Worm (Caenorhabditis elegans) whole organism, young adult: ENCODE measurements around the gene C04E6.13.

Source experiments
- C17E4.6 ChIP-seq: fragments of 200-800 bp; sonication (Bioruptor generic); IDR thresholded peaks from 2 replicates; pipeline ENCODE4 v1.3.6; 2022; ENCODE audit warnings: missing genetic modification reagents, missing genetic modification characterization, missing compliant biosample characterization
- D2030.7 ChIP-seq: fragments of 200-800 bp; sonication (Bioruptor generic); IDR thresholded peaks from 2 replicates; pipeline ENCODE4 v1.3.6; 2022; ENCODE audit warnings: missing genetic modification reagents, missing genetic modification characterization, missing compliant biosample characterization
- F22D6.2 ChIP-seq: sonication (generic microtip); optimal IDR thresholded peaks from 2 replicates; lab custom pipeline; 2016; ENCODE audit warnings: mild to moderate bottlenecking, missing genetic modification characterization, missing compliant biosample characterization
- F49E8.2 ChIP-seq: sonication (generic microtip); optimal IDR thresholded peaks from 3 replicates; lab custom pipeline; 2017; ENCODE audit warnings: missing genetic modification characterization, mild to moderate bottlenecking, missing compliant biosample characterization, antibody characterized with exemption, moderate library complexity; ENCODE audit not compliant: insufficient read depth
- T07F8.4 ChIP-seq: sonication (generic microtip); optimal IDR thresholded peaks from 2 replicates; lab custom pipeline; 2016; ENCODE audit warnings: mild to moderate bottlenecking, missing genetic modification characterization, moderate library complexity, missing compliant biosample characterization
- Y56A3A.18 ChIP-seq: fragments of 200-800 bp; sonication (Bioruptor generic); IDR thresholded peaks from 2 replicates; pipeline ENCODE4 v1.3.6; 2022; ENCODE audit warnings: missing genetic modification reagents, missing genetic modification characterization, missing compliant biosample characterization
- ZK185.1 ChIP-seq: sonication (generic microtip); optimal IDR thresholded peaks from 2 replicates; lab custom pipeline; 2016; ENCODE audit warnings: mild to moderate bottlenecking, missing genetic modification characterization, missing compliant biosample characterization; ENCODE audit not compliant: poor library complexity, severe bottlenecking
- aptf-2 ChIP-seq: fragments of 200-800 bp; sonication (Bioruptor generic); conservative IDR thresholded peaks from 2 replicates; pipeline ENCODE4 v1.3.6; 2022; ENCODE audit warnings: missing genetic modification reagents, missing genetic modification characterization, missing compliant biosample characterization
- aptf-3 ChIP-seq: fragments of 200-800 bp; sonication (Bioruptor generic); IDR thresholded peaks from 2 replicates; pipeline ENCODE4 v1.3.6; 2022; ENCODE audit warnings: missing genetic modification characterization, missing compliant biosample characterization
- attf-3 ChIP-seq: fragments of 200-800 bp; sonication (Bioruptor generic); conservative IDR thresholded peaks from 2 replicates; pipeline ENCODE4 v1.3.6; 2022; ENCODE audit warnings: missing genetic modification reagents, missing genetic modification characterization, missing compliant biosample characterization
- cebp-1 ChIP-seq, 2 experiments: fragments of 200-800 bp in 1 of 2; sonication (Bioruptor generic) in 1 of 2; sonication (generic microtip) in 1 of 2; IDR thresholded peaks in 1 of 2; optimal IDR thresholded peaks in 1 of 2; 2 replicates each; pipeline versions ENCODE4 v1.3.6 to Lab custom; 2017 to 2022; ENCODE audit warnings: missing compliant biosample characterization in 2 of 2, missing genetic modification characterization in 2 of 2, mild to moderate bottlenecking in 1 of 2, missing genetic modification reagents in 1 of 2, moderate library complexity in 1 of 2
- ceh-79 ChIP-seq: sonication (generic microtip); optimal IDR thresholded peaks from 2 replicates; lab custom pipeline; 2017; ENCODE audit warnings: mild to moderate bottlenecking, missing genetic modification characterization, missing compliant biosample characterization
- chd-7 ChIP-seq: sonication (generic microtip); optimal IDR thresholded peaks from 2 replicates; lab custom pipeline; 2016; ENCODE audit warnings: mild to moderate bottlenecking, missing genetic modification characterization, moderate library complexity, missing compliant biosample characterization
- die-1 ChIP-seq: sonication (generic microtip); optimal IDR thresholded peaks from 2 replicates; lab custom pipeline; 2016; ENCODE audit warnings: missing genotype, mild to moderate bottlenecking, missing genetic modification characterization, missing compliant biosample characterization
- dpff-1 ChIP-seq: sonication (generic microtip); optimal IDR thresholded peaks from 2 replicates; lab custom pipeline; 2017; ENCODE audit warnings: mild to moderate bottlenecking, missing genetic modification characterization, missing compliant biosample characterization
- dpl-1 ChIP-seq: fragments of 150-350 bp; optimal IDR thresholded peaks from 2 replicates; lab custom pipeline; 2014; ENCODE audit warnings: missing biosample characterization, missing genetic modification reagents, missing genetic modification characterization
- efl-1 ChIP-seq: fragments of 150-350 bp; optimal IDR thresholded peaks from 2 replicates; lab custom pipeline; 2014; ENCODE audit warnings: missing biosample characterization, missing genetic modification reagents, missing genetic modification characterization
- gei-17 ChIP-seq: fragments of 200-800 bp; sonication (Bioruptor generic); optimal IDR thresholded peaks from 2 replicates; lab custom pipeline; 2018; ENCODE audit warnings: mild to moderate bottlenecking, missing genetic modification characterization, missing compliant biosample characterization
- hmg-1.2 ChIP-seq: fragments of 200-800 bp; sonication (Bioruptor generic); IDR thresholded peaks from 2 replicates; pipeline ENCODE4 v1.3.6; 2022; ENCODE audit warnings: missing genetic modification reagents, missing genetic modification characterization, missing compliant biosample characterization
- hrde-1 ChIP-seq: sonication (generic microtip); optimal IDR thresholded peaks from 2 replicates; lab custom pipeline; 2016; ENCODE audit warnings: missing genetic modification characterization, mild to moderate bottlenecking, missing compliant biosample characterization, moderate library complexity, missing genotype, missing genetic modification reagents, borderline replicate concordance
- hsf-1 ChIP-seq: fragments of 200-800 bp; sonication (Bioruptor generic); IDR thresholded peaks from 2 replicates; pipeline ENCODE4 v1.3.6; 2022; ENCODE audit warnings: missing genetic modification reagents, missing genetic modification characterization, missing compliant biosample characterization
- let-607 ChIP-seq, 2 experiments: fragments of 200-800 bp in 1 of 2; sonication (Bioruptor generic) in 1 of 2; sonication (generic microtip) in 1 of 2; optimal IDR thresholded peaks; 2 replicates each; lab custom pipeline; 2016 to 2018; ENCODE audit warnings: mild to moderate bottlenecking in 2 of 2, missing compliant biosample characterization in 2 of 2, missing genetic modification characterization in 2 of 2, moderate library complexity in 2 of 2, missing genotype in 1 of 2
- lin-35 ChIP-seq, 3 experiments: fragments of 150-350 bp in 2 of 3; sonication (generic microtip) in 1 of 3; optimal IDR thresholded peaks; 2 replicates each; lab custom pipeline; 2014 to 2018; ENCODE audit warnings: missing biosample characterization in 3 of 3, missing genetic modification characterization in 3 of 3, missing genetic modification reagents in 3 of 3
- lin-54 ChIP-seq: fragments of 200-800 bp; sonication (Bioruptor generic); optimal IDR thresholded peaks from 2 replicates; lab custom pipeline; 2018; ENCODE audit warnings: mild to moderate bottlenecking, missing genetic modification characterization, missing compliant biosample characterization
- lsy-27 ChIP-seq: sonication (generic microtip); optimal IDR thresholded peaks from 2 replicates; lab custom pipeline; 2017; ENCODE audit warnings: missing genetic modification characterization, mild to moderate bottlenecking, missing compliant biosample characterization, antibody characterized with exemption, missing genotype, borderline replicate concordance; ENCODE audit not compliant: insufficient read depth
- madf-6 ChIP-seq: fragments of 200-800 bp; sonication (Bioruptor generic); IDR thresholded peaks from 2 replicates; pipeline ENCODE4 v1.3.6; 2022; ENCODE audit warnings: missing genetic modification reagents, missing genetic modification characterization, missing compliant biosample characterization
- madf-8 ChIP-seq: fragments of 200-800 bp; sonication (Bioruptor generic); conservative IDR thresholded peaks from 2 replicates; pipeline ENCODE4 v1.3.6; 2022; ENCODE audit warnings: missing genetic modification reagents, missing genetic modification characterization, missing compliant biosample characterization
- mel-28 ChIP-seq: sonication (generic microtip); optimal IDR thresholded peaks from 2 replicates; lab custom pipeline; 2016; ENCODE audit warnings: borderline replicate concordance, mild to moderate bottlenecking, missing genetic modification characterization, missing compliant biosample characterization
- nfya-2 ChIP-seq: fragments of 200-800 bp; sonication (Bioruptor generic); IDR thresholded peaks from 2 replicates; pipeline ENCODE4 v1.3.6; 2022; ENCODE audit warnings: missing genetic modification reagents, missing genetic modification characterization, missing compliant biosample characterization
- nhr-120 ChIP-seq: fragments of 200-800 bp; sonication (Bioruptor generic); IDR thresholded peaks from 2 replicates; pipeline ENCODE4 v1.3.6; 2022; ENCODE audit warnings: missing genetic modification characterization, missing compliant biosample characterization
- nhr-27 ChIP-seq: fragments of 200-800 bp; sonication (Bioruptor generic); optimal IDR thresholded peaks from 2 replicates; lab custom pipeline; 2018; ENCODE audit warnings: mild to moderate bottlenecking, missing genetic modification characterization, moderate library complexity, missing compliant biosample characterization
- nhr-80 ChIP-seq: sonication (generic microtip); optimal IDR thresholded peaks from 2 replicates; lab custom pipeline; 2016; ENCODE audit warnings: missing genetic modification characterization, missing compliant biosample characterization
- nhr-90 ChIP-seq: sonication (generic microtip); optimal IDR thresholded peaks from 2 replicates; lab custom pipeline; 2016; ENCODE audit warnings: missing genotype, mild to moderate bottlenecking, missing genetic modification characterization, missing compliant biosample characterization
- pbrm-1 ChIP-seq: fragments of 200-800 bp; sonication (Bioruptor generic); IDR thresholded peaks from 2 replicates; pipeline ENCODE4 v1.3.6; 2022; ENCODE audit warnings: missing genetic modification reagents, missing genetic modification characterization, missing compliant biosample characterization
- pha-4 ChIP-seq: fragments of 150-350 bp; sonication (generic microtip); optimal IDR thresholded peaks from 2 replicates; lab custom pipeline; 2014; ENCODE audit warnings: missing biosample characterization, missing genetic modification reagents, missing genetic modification characterization
- snpc-1.3 ChIP-seq: sonication (generic microtip); optimal IDR thresholded peaks from 2 replicates; lab custom pipeline; 2017; ENCODE audit warnings: missing genetic modification characterization, mild to moderate bottlenecking, missing compliant biosample characterization, antibody characterized with exemption, moderate library complexity, missing genotype, missing genetic modification reagents; ENCODE audit not compliant: insufficient read depth
- sptf-2 ChIP-seq: fragments of 200-800 bp; sonication (Bioruptor generic); optimal IDR thresholded peaks from 2 replicates; lab custom pipeline; 2018; ENCODE audit warnings: mild to moderate bottlenecking, missing genetic modification characterization, missing compliant biosample characterization
- ztf-28 ChIP-seq: fragments of 200-800 bp; sonication (Bioruptor generic); IDR thresholded peaks from 2 replicates; pipeline ENCODE4 v1.3.6; 2022; ENCODE audit warnings: missing genetic modification reagents, missing genetic modification characterization, missing compliant biosample characterization

Gene C04E6.13

ce11 chrV:5928006-5928405 is 15.5 kb downstream of the C04E6.13 start:
- no peak for TF ChIP-seq C17E4.6 (GFP tag; lab: Robert Waterston, UW)
- TF ChIP-seq aptf-3 (GFP tag; lab: Robert Waterston, UW), result no peak
- no peak for TF ChIP-seq aptf-2 (GFP tag; lab: Robert Waterston, UW)
- no peak for TF ChIP-seq nhr-120
- TF ChIP-seq F49E8.2 (tag; lab: Kevin White, UChicago), result no peak
- no peak for TF ChIP-seq Y56A3A.18 (GFP tag; lab: Robert Waterston, UW)
- no peak for TF ChIP-seq nhr-90 (tag; lab: Kevin White, UChicago)
- no peak for TF ChIP-seq sptf-2 (GFP tag; lab: Kevin White, UChicago)
- no peak for TF ChIP-seq let-607 (tag; optimal IDR thresholded peaks at IDR 0.05; lab: Kevin White, UChicago)
- no peak for TF ChIP-seq chd-7 (tag; lab: Kevin White, UChicago)
- TF ChIP-seq pbrm-1, result no peak

DNA sequence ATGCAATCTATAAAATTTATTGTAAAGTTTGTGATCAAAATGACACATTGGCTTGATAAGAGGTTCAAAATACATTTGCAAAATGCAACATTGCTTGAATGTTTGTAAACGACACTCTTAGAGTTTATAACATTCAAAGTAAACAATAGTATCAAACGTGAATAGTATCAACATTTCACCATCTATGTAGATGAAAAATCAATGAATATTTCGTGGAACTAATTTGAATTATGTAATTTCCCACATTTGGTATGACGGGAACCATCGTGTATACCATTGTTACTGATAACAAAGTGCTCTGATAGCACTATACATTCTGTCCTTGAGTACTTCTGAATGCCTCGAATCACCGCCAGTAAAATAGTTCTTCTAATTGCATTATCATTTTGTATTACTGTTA is 18.1 kb downstream of the C04E6.13 start, which contains the start of gene galt-1:
Gene galt-1 (plus strand): TSS at position 318 of the 400 bp plus-strand sequence.
- TF ChIP-seq F22D6.2 (tag; lab: Kevin White, UChicago), result no peak
- peak; percentile 64 for TF ChIP-seq nhr-80
- no peak for TF ChIP-seq lsy-27 (tag; lab: Kevin White, UChicago)
- no peak for TF ChIP-seq cebp-1 (GFP tag; IDR thresholded peaks at IDR 0.05; lab: Robert Waterston, UW)
- TF ChIP-seq cebp-1 (tag; optimal IDR thresholded peaks at IDR 0.05; lab: Kevin White, UChicago), result no peak

DNA sequence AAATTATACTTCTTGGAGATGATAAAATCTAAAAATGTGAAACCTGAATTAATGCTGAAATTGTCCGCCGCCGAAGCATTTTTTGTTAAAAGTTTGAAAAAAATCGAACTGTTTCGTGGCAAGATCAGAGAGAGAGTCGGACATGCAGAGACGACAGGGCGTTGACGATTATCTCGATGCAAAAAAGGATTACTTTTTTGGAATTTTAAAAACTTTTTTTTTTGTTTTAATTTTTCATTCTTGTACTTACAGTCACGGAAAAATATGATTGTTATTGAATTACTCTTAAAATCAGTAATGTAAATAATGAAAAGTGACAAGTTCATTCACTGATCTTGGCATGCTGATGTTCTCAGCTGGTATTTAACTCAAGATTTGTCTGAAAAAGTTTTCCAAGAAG is 24.2 kb downstream of the C04E6.13 start, which contains the start of the genes M03F8.5 and M03F8.7:
Gene M03F8.5 (minus strand): TSS at position 101 of the 400 bp plus-strand sequence.
Gene M03F8.7 (plus strand): TSS at position 249 of the 400 bp plus-strand sequence.
- TF ChIP-seq Y56A3A.18 (GFP tag; lab: Robert Waterston, UW) (no peak), ceh-79 (no peak), mel-28 (tag; lab: Kevin White, UChicago) (no peak), T07F8.4 (tag; lab: Kevin White, UChicago) (no peak), ztf-28 (GFP tag; lab: Robert Waterston, UW) (no peak), snpc-1.3 (tag; lab: Kevin White, UChicago) (no peak), hsf-1 (no peak), gei-17 (no peak), die-1 (tag; lab: Kevin White, UChicago) (no peak), D2030.7 (GFP tag; lab: Robert Waterston, UW) (no peak), dpl-1 (GFP tag; lab: Kevin White, UChicago) (no peak), madf-8 (GFP tag; lab: Robert Waterston, UW) (no peak), hmg-1.2 (no peak), madf-6 (no peak)

DNA sequence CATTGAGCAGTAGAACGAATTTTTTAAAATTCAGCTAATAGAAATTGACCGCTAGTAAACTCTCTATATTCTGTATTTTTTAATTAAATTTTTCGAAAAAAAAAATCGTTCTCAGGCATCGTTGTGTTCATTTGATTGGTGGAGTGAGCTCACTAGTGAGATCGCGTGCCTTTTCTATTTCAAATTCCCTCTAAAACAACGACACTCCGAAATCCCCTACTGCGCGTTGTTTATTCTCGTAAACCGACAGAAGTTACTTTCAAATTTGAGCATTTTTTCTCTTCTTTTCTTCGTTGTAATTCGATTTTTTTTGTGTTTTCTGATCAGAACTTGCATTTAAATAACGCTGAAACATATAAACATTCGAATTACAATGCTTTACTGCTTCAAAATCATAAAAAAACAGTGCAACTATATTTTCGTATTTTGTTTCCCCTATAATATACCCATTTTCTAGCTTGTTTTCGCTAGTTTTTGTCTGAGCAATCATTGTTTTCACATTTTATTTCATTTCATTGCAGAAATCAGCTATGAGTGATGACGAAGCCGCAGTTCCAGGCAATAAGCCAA is 27.1 kb downstream of the C04E6.13 start, which contains the start of gene syf-3:
Gene syf-3 (plus strand): TSS at position 520 of the 570 bp plus-strand sequence.
- TF ChIP-seq efl-1 (GFP tag; lab: Kevin White, UChicago) (peak; percentile 83), pha-4 (tag; lab: Kevin White, UChicago) (no peak), lin-54 (peak; percentile 96), dpff-1 (tag; lab: Kevin White, UChicago) (no peak), aptf-2 (GFP tag; lab: Robert Waterston, UW) (no peak), nhr-27 (tag; lab: Kevin White, UChicago) (no peak), nhr-80 (no peak), nfya-2 (GFP tag; lab: Robert Waterston, UW) (no peak), lsy-27 (tag; lab: Kevin White, UChicago) (no peak), lin-35 (GFP tag; optimal IDR thresholded peaks at IDR 0.05; lab: Kevin White, UChicago) (peak; percentile 55 to 93 (median 77)), hrde-1 (tag; lab: Kevin White, UChicago) (no peak), attf-3 (GFP tag; lab: Robert Waterston, UW) (peak; percentile 98), ZK185.1 (tag; lab: Kevin White, UChicago) (no peak), ztf-28 (GFP tag; lab: Robert Waterston, UW) (no peak), dpl-1 (GFP tag; lab: Kevin White, UChicago) (peak; percentile 87)
